Fruit fly (Drosophila melanogaster) whole organism, embryonic: ENCODE results near the gene PNKP.

Experiments
- Antp ChIP-seq: fragments of 200-800 bp; sonication (Bioruptor generic); optimal IDR thresholded peaks from 3 replicates; lab custom pipeline; 2016; ENCODE audit warnings: missing biosample characterization, missing genetic modification characterization
- B-H2 ChIP-seq: fragments of 200-800 bp; sonication (Bioruptor generic); optimal IDR thresholded peaks from 2 replicates; lab custom pipeline; 2018; ENCODE audit warnings: missing biosample characterization, mild to moderate bottlenecking, missing genetic modification characterization
- Bgb ChIP-seq: fragments of 200-800 bp; sonication (Bioruptor generic); IDR thresholded peaks from 2 replicates; pipeline ENCODE4 v1.3.6; 2022; ENCODE audit warnings: missing biosample characterization, missing genetic modification characterization; ENCODE audit not compliant: partially characterized antibody
- Blimp-1 ChIP-seq: fragments of 200-800 bp; sonication (Bioruptor generic); optimal IDR thresholded peaks from 3 replicates; lab custom pipeline; 2018; ENCODE audit warnings: missing biosample characterization, missing genetic modification characterization, mild to moderate bottlenecking, moderate library complexity, missing genetic modification reagents
- C15 ChIP-seq: fragments of 200-800 bp; sonication (Bioruptor generic); IDR thresholded peaks from 3 replicates; pipeline ENCODE4 v1.3.6; 2022; ENCODE audit warnings: missing biosample characterization, missing genetic modification characterization
- CG14710 ChIP-seq: fragments of 200-800 bp; sonication (Bioruptor generic); optimal IDR thresholded peaks from 3 replicates; lab custom pipeline; 2019; ENCODE audit warnings: missing biosample characterization, mild to moderate bottlenecking, missing genetic modification characterization, moderate library complexity
- CG15269 ChIP-seq: fragments of 200-800 bp; sonication (Bioruptor generic); optimal IDR thresholded peaks from 2 replicates; lab custom pipeline; 2018; ENCODE audit warnings: missing biosample characterization, mild to moderate bottlenecking, missing genetic modification characterization, moderate library complexity
- CG15696 ChIP-seq: fragments of 200-800 bp; sonication (Bioruptor generic); optimal IDR thresholded peaks from 2 replicates; lab custom pipeline; 2019; ENCODE audit warnings: missing biosample characterization, mild to moderate bottlenecking, missing genetic modification characterization, moderate library complexity
- CG17359 ChIP-seq: fragments of 200-800 bp; sonication (Bioruptor generic); optimal IDR thresholded peaks from 3 replicates; lab custom pipeline; 2018; ENCODE audit warnings: missing biosample characterization, mild to moderate bottlenecking, missing genetic modification characterization, moderate library complexity
- CG18476 ChIP-seq: fragments of 200-800 bp; sonication (Bioruptor generic); optimal IDR thresholded peaks from 2 replicates; lab custom pipeline; 2016; ENCODE audit warnings: missing biosample characterization, mild to moderate bottlenecking, missing genetic modification characterization
- CG18764 ChIP-seq: fragments of 200-800 bp; sonication (Bioruptor generic); optimal IDR thresholded peaks from 3 replicates; lab custom pipeline; 2016; ENCODE audit warnings: missing biosample characterization, missing genetic modification characterization
- CG2129 ChIP-seq: fragments of 200-800 bp; sonication (Bioruptor generic); IDR thresholded peaks from 2 replicates; pipeline ENCODE4 v1.3.6; 2022; ENCODE audit warnings: missing biosample characterization, missing genetic modification characterization; ENCODE audit not compliant: partially characterized antibody
- CG30403 ChIP-seq: fragments of 200-800 bp; sonication (Bioruptor generic); optimal IDR thresholded peaks from 3 replicates; lab custom pipeline; 2016; ENCODE audit warnings: missing biosample characterization, missing genetic modification characterization
- CG4360 ChIP-seq: fragments of 200-800 bp; sonication (Bioruptor generic); IDR thresholded peaks from 2 replicates; pipeline ENCODE4 v1.3.6; 2022; ENCODE audit warnings: missing biosample characterization, missing genetic modification characterization
- CG43689 ChIP-seq: fragments of 200-800 bp; sonication (Bioruptor generic); IDR thresholded peaks from 2 replicates; pipeline ENCODE4 v1.3.6; 2022; ENCODE audit warnings: missing biosample characterization, missing genetic modification characterization
- CG5953 ChIP-seq: fragments of 200-800 bp; sonication (Bioruptor generic); IDR thresholded peaks from 2 replicates; pipeline ENCODE4 v1.3.6; 2022; ENCODE audit warnings: missing biosample characterization, missing genetic modification characterization
- CG6654 ChIP-seq: fragments of 200-800 bp; sonication (Bioruptor generic); optimal IDR thresholded peaks from 2 replicates; lab custom pipeline; 2017; ENCODE audit warnings: missing biosample characterization, mild to moderate bottlenecking, missing genetic modification characterization
- CG7839 ChIP-seq: fragments of 200-800 bp; sonication (Bioruptor generic); optimal IDR thresholded peaks from 3 replicates; lab custom pipeline; 2018; ENCODE audit warnings: missing biosample characterization, mild to moderate bottlenecking, missing genetic modification characterization, moderate library complexity
- CG7928 ChIP-seq: fragments of 200-800 bp; sonication (Bioruptor generic); optimal IDR thresholded peaks from 2 replicates; lab custom pipeline; 2017; ENCODE audit warnings: missing biosample characterization, mild to moderate bottlenecking, missing genetic modification characterization
- CG9727 ChIP-seq: fragments of 200-800 bp; sonication (Bioruptor generic); optimal IDR thresholded peaks from 3 replicates; lab custom pipeline; 2017; ENCODE audit warnings: missing biosample characterization, mild to moderate bottlenecking, missing genetic modification characterization
- CG9932 ChIP-seq: fragments of 200-800 bp; sonication (Bioruptor generic); IDR thresholded peaks from 2 replicates; pipeline ENCODE4 v1.3.6; 2022; ENCODE audit warnings: missing biosample characterization, missing genetic modification characterization
- Chrac-16 ChIP-seq: fragments of 200-800 bp; sonication (Bioruptor generic); optimal IDR thresholded peaks from 3 replicates; lab custom pipeline; 2016; ENCODE audit warnings: missing biosample characterization, missing genetic modification characterization
- CrebB ChIP-seq: fragments of 200-800 bp; sonication (Bioruptor generic); optimal IDR thresholded peaks from 3 replicates; lab custom pipeline; 2018; ENCODE audit warnings: missing biosample characterization, mild to moderate bottlenecking, missing genetic modification characterization
- D19A ChIP-seq: fragments of 200-800 bp; optimal IDR thresholded peaks from 3 replicates; lab custom pipeline; 2019; ENCODE audit warnings: missing biosample characterization, mild to moderate bottlenecking, missing genetic modification characterization, moderate library complexity
- H15 ChIP-seq: fragments of 200-800 bp; sonication (Bioruptor generic); IDR thresholded peaks from 3 replicates; pipeline ENCODE4 v1.3.6; 2022; ENCODE audit warnings: missing biosample characterization, missing genetic modification characterization
- HHEX ChIP-seq: fragments of 200-800 bp; sonication (Bioruptor generic); optimal IDR thresholded peaks from 3 replicates; lab custom pipeline; 2017; ENCODE audit warnings: missing biosample characterization, mild to moderate bottlenecking, missing genetic modification characterization, missing genetic modification reagents
- Hey ChIP-seq: fragments of 200-800 bp; sonication (Bioruptor generic); optimal IDR thresholded peaks from 3 replicates; lab custom pipeline; 2018; ENCODE audit warnings: missing biosample characterization, mild to moderate bottlenecking, missing genetic modification characterization
- Hr3 ChIP-seq: fragments of 200-800 bp; sonication (Bioruptor generic); optimal IDR thresholded peaks from 3 replicates; lab custom pipeline; 2016; ENCODE audit warnings: missing biosample characterization, missing genetic modification characterization
- Kr ChIP-seq: fragments of 200-800 bp; sonication (Bioruptor generic); optimal IDR thresholded peaks from 2 replicates; lab custom pipeline; 2017; ENCODE audit warnings: missing biosample characterization, mild to moderate bottlenecking, missing genetic modification characterization
- Lhr ChIP-seq: fragments of 200-800 bp; sonication (Bioruptor generic); optimal IDR thresholded peaks from 3 replicates; lab custom pipeline; 2017; ENCODE audit warnings: mild to moderate bottlenecking, missing biosample characterization, missing genetic modification reagents, missing genetic modification characterization
- Max ChIP-seq: fragments of 200-800 bp; sonication (Bioruptor generic); optimal IDR thresholded peaks from 2 replicates; lab custom pipeline; 2016; ENCODE audit warnings: missing biosample characterization, mild to moderate bottlenecking, missing genetic modification characterization
- NK7.1 ChIP-seq: fragments of 200-800 bp; sonication (Bioruptor generic); optimal IDR thresholded peaks from 3 replicates; lab custom pipeline; 2016; ENCODE audit warnings: missing biosample characterization, missing genetic modification characterization
- Opbp ChIP-seq: fragments of 200-800 bp; sonication (Bioruptor generic); IDR thresholded peaks from 3 replicates; pipeline ENCODE4 v1.3.6; 2022; ENCODE audit warnings: missing biosample characterization, missing genetic modification characterization; ENCODE audit not compliant: partially characterized antibody
- Spps ChIP-seq: fragments of 200-800 bp; sonication (Bioruptor generic); optimal IDR thresholded peaks from 2 replicates; lab custom pipeline; 2018; ENCODE audit warnings: missing biosample characterization, mild to moderate bottlenecking, missing genetic modification characterization
- az2 ChIP-seq: fragments of 200-800 bp; sonication (Bioruptor generic); optimal IDR thresholded peaks from 3 replicates; lab custom pipeline; 2016; ENCODE audit warnings: missing biosample characterization, missing genetic modification characterization
- bbx ChIP-seq: fragments of 200-800 bp; sonication (Bioruptor generic); IDR thresholded peaks from 2 replicates; pipeline ENCODE4 v1.3.6; 2022; ENCODE audit warnings: missing biosample characterization, missing genetic modification characterization; ENCODE audit not compliant: partially characterized antibody
- cato ChIP-seq: fragments of 200-800 bp; sonication (Bioruptor generic); optimal IDR thresholded peaks from 2 replicates; lab custom pipeline; 2016; ENCODE audit warnings: missing biosample characterization, missing genetic modification characterization, borderline replicate concordance
- chn ChIP-seq: fragments of 200-800 bp; sonication (Bioruptor generic); optimal IDR thresholded peaks from 2 replicates; lab custom pipeline; 2016; ENCODE audit warnings: missing biosample characterization, missing genetic modification characterization
- croc ChIP-seq: fragments of 200-800 bp; sonication (Bioruptor generic); conservative IDR thresholded peaks from 3 replicates; pipeline ENCODE4 v1.3.6; 2022; ENCODE audit warnings: missing biosample characterization, missing genetic modification characterization
- danr ChIP-seq: fragments of 200-800 bp; sonication (Bioruptor generic); IDR thresholded peaks from 2 replicates; pipeline ENCODE4 v1.3.6; 2022; ENCODE audit warnings: missing biosample characterization, missing genetic modification characterization
- fd96Cb ChIP-seq: fragments of 200-800 bp; sonication (Bioruptor generic); optimal IDR thresholded peaks from 2 replicates; lab custom pipeline; 2018; ENCODE audit warnings: missing biosample characterization, mild to moderate bottlenecking, missing genetic modification characterization, moderate library complexity
- gcm2 ChIP-seq: fragments of 200-800 bp; sonication (Bioruptor generic); optimal IDR thresholded peaks from 2 replicates; lab custom pipeline; 2016; ENCODE audit warnings: missing biosample characterization, missing genetic modification characterization
- hb ChIP-seq: fragments of 200-800 bp; sonication (Bioruptor generic); IDR thresholded peaks from 3 replicates; pipeline ENCODE4 v1.3.6; 2022; ENCODE audit warnings: missing biosample characterization, missing genetic modification characterization; ENCODE audit not compliant: partially characterized antibody
- her ChIP-seq: fragments of 200-800 bp; sonication (Bioruptor generic); optimal IDR thresholded peaks from 2 replicates; lab custom pipeline; 2016; ENCODE audit warnings: missing biosample characterization, missing genetic modification characterization
- org-1 ChIP-seq: fragments of 200-800 bp; sonication (Bioruptor generic); optimal IDR thresholded peaks from 2 replicates; lab custom pipeline; 2017; ENCODE audit warnings: missing biosample characterization, missing genetic modification characterization
- pum ChIP-seq: fragments of 200-800 bp; sonication (Bioruptor generic); optimal IDR thresholded peaks from 2 replicates; lab custom pipeline; 2016; ENCODE audit warnings: missing biosample characterization, missing genetic modification characterization
- ro ChIP-seq: fragments of 200-800 bp; sonication (Bioruptor generic); IDR thresholded peaks from 2 replicates; pipeline ENCODE4 v1.3.6; 2022; ENCODE audit warnings: missing biosample characterization, missing genetic modification characterization
- run ChIP-seq: fragments of 200-800 bp; sonication (Bioruptor generic); optimal IDR thresholded peaks from 3 replicates; lab custom pipeline; 2018; ENCODE audit warnings: missing biosample characterization, mild to moderate bottlenecking, missing genetic modification characterization
- scrt ChIP-seq: fragments of 200-800 bp; sonication (Bioruptor generic); optimal IDR thresholded peaks from 2 replicates; lab custom pipeline; 2018; ENCODE audit warnings: missing biosample characterization, mild to moderate bottlenecking, missing genetic modification characterization, moderate library complexity
- tio ChIP-seq: fragments of 200-800 bp; sonication (Bioruptor generic); optimal IDR thresholded peaks from 2 replicates; lab custom pipeline; 2017; ENCODE audit warnings: missing biosample characterization, missing genetic modification characterization, inconsistent platforms
- z ChIP-seq: fragments of 200-800 bp; sonication (Bioruptor generic); IDR thresholded peaks from 3 replicates; pipeline ENCODE4 v1.3.6; 2022; ENCODE audit warnings: missing biosample characterization, missing genetic modification characterization

Gene PNKP

dm6 chr3R:8355579-8355978 lies 12.3 kb upstream of the PNKP start (continued):
- TF ChIP-seq CG2129 (GFP tag; lab: Robert Waterston, UW) (no peak), CG9932 (GFP tag; lab: Robert Waterston, UW) (peak; percentile 99), org-1 (GFP tag; lab: Kevin White, UChicago) (peak; percentile 93), her (peak; percentile 95), run (tag; lab: Kevin White, UChicago) (peak; percentile 88), CG30403 (GFP tag; lab: Kevin White, UChicago) (peak; percentile 97), Antp (GFP tag; lab: Kevin White, UChicago) (peak; percentile 96), CG18764 (peak; percentile 92), gcm2 (GFP tag; lab: Kevin White, UChicago) (peak; percentile 92), CG14710 (peak; percentile 80), Kr (GFP tag; lab: Kevin White, UChicago) (no peak), CG7839 (tag; lab: Kevin White, UChicago) (peak; percentile 96), danr (GFP tag; lab: Robert Waterston, UW) (peak; percentile 81), CG9727 (GFP tag; lab: Kevin White, UChicago) (peak; percentile 96), Hr3 (GFP tag; lab: Kevin White, UChicago) (peak; percentile 93), pum (GFP tag; lab: Kevin White, UChicago) (peak; percentile 94), Hey (tag; lab: Kevin White, UChicago) (peak; percentile 83), z (GFP tag; lab: Robert Waterston, UW) (no peak), CG43689 (GFP tag; lab: Robert Waterston, UW) (peak; percentile 76), Max (GFP tag; lab: Kevin White, UChicago) (peak; percentile 90), CG5953 (GFP tag; lab: Robert Waterston, UW) (peak; percentile 90), fd96Cb (tag; lab: Kevin White, UChicago) (peak; percentile 90), Chrac-16 (GFP tag; lab: Kevin White, UChicago) (peak; percentile 95), bbx (GFP tag; lab: Robert Waterston, UW) (no peak), CG7928 (GFP tag; lab: Kevin White, UChicago) (peak; percentile 79), ro (peak; percentile 80), H15 (peak; percentile 90), B-H2 (GFP tag; lab: Kevin White, UChicago) (peak; percentile 90), CrebB (tag; lab: Kevin White, UChicago) (peak; percentile 94), Spps (tag; lab: Kevin White, UChicago) (peak; percentile 70), NK7.1 (GFP tag; lab: Kevin White, UChicago) (peak; percentile 97), scrt (GFP tag; lab: Kevin White, UChicago) (peak; percentile 94), az2 (GFP tag; lab: Kevin White, UChicago) (peak; percentile 95), HHEX (peak; percentile 94), Blimp-1 (GFP tag; lab: Kevin White, UChicago) (peak; percentile 91), D19A (peak; percentile 82), chn (GFP tag; lab: Kevin White, UChicago) (peak; percentile 95), cato (peak; percentile 83), CG18476 (GFP tag; lab: Kevin White, UChicago) (peak; percentile 85), Lhr (GFP tag; lab: Kevin White, UChicago) (peak; percentile 9), C15 (GFP tag; lab: Robert Waterston, UW) (peak; percentile 92), Opbp (no peak), CG17359 (tag; lab: Kevin White, UChicago) (peak; percentile 96), CG4360 (GFP tag; lab: Robert Waterston, UW) (peak; percentile 63), CG15696 (tag; lab: Kevin White, UChicago) (peak; percentile 56), tio (GFP tag; lab: Kevin White, UChicago) (peak; percentile 96), CG15269 (tag; lab: Kevin White, UChicago) (peak; percentile 95), hb (GFP tag; lab: Robert Waterston, UW) (no peak), Bgb (GFP tag; lab: Robert Waterston, UW) (no peak), croc (GFP tag; lab: Robert Waterston, UW) (peak; percentile 80), CG6654 (GFP tag; lab: Kevin White, UChicago) (peak; percentile 82)
